Worm (Caenorhabditis elegans) whole organism, L1 larva: ENCODE measurements around the gene cyp-35B3.

Experiments
- fos-1 ChIP-seq: fragments of 150-350 bp; optimal IDR thresholded peaks from 2 replicates; lab custom pipeline; 2014; ENCODE audit warnings: missing biosample characterization, missing genetic modification characterization
- grh-1 ChIP-seq: fragments of 200-800 bp; sonication (Bioruptor generic); IDR thresholded peaks from 2 replicates; pipeline ENCODE4 v1.3.6; 2022; ENCODE audit warnings: missing genetic modification reagents, missing genetic modification characterization, missing compliant biosample characterization
- lin-13 ChIP-seq: fragments of 150-350 bp; optimal IDR thresholded peaks from 2 replicates; lab custom pipeline; 2014; ENCODE audit warnings: missing biosample characterization, missing genetic modification reagents, missing genetic modification characterization
- lin-15B ChIP-seq: fragments of 150-350 bp; sonication (generic microtip); optimal IDR thresholded peaks from 3 replicates; lab custom pipeline; 2014; ENCODE audit warnings: missing biosample characterization, missing genetic modification characterization
- nhr-71 ChIP-seq: sonication (generic microtip); optimal IDR thresholded peaks from 2 replicates; lab custom pipeline; 2016; ENCODE audit warnings: mild to moderate bottlenecking, missing genetic modification characterization, moderate library complexity, missing compliant biosample characterization
- pqm-1 ChIP-seq: sonication (generic microtip); optimal IDR thresholded peaks from 3 replicates; lab custom pipeline; 2017; ENCODE audit warnings: missing biosample characterization, missing genetic modification characterization
- rnt-1 ChIP-seq: sonication (generic microtip); optimal IDR thresholded peaks from 2 replicates; lab custom pipeline; 2016; ENCODE audit warnings: mild to moderate bottlenecking, missing genetic modification characterization, moderate library complexity, missing compliant biosample characterization
- snpc-4 ChIP-seq: fragments of 150-350 bp; optimal IDR thresholded peaks from 2 replicates; lab custom pipeline; 2014; ENCODE audit warnings: missing biosample characterization, missing genetic modification characterization
- zag-1 ChIP-seq: fragments of 150-350 bp; optimal IDR thresholded peaks from 2 replicates; lab custom pipeline; 2014; ENCODE audit warnings: missing biosample characterization, missing genetic modification characterization

ce11 chrV:3981680-3982079 lies 36.5 kb downstream of the cyp-35B3 start, which contains the start of gene nlp-30:
- no peak for TF ChIP-seq pqm-1
- TF ChIP-seq lin-13 (GFP tag; lab: Kevin White, UChicago): no peak
- TF ChIP-seq rnt-1 (tag; lab: Kevin White, UChicago): no peak
- no peak for TF ChIP-seq nhr-71 (tag; lab: Kevin White, UChicago)
- TF ChIP-seq zag-1 (tag; lab: Kevin White, UChicago): no peak
- TF ChIP-seq snpc-4 (tag; lab: Kevin White, UChicago): no peak
- no peak for TF ChIP-seq grh-1
- no peak for TF ChIP-seq fos-1
- TF ChIP-seq lin-15B (tag; lab: Kevin White, UChicago): no peak
